Fruit fly (Drosophila melanogaster) Kc167 (cell line): ENCODE measurements around the gene CG2200.

ENCODE experiments used
- Sin3A ChIP-seq: fragments of >200 bp; optimal IDR thresholded peaks from 2 replicates; lab custom pipeline; 2018; ENCODE audit warnings: missing external identifiers
- insv ChIP-seq: fragments of >200 bp; optimal IDR thresholded peaks from 3 replicates; lab custom pipeline; 2018; ENCODE audit warnings: missing external identifiers
- psq ChIP-seq: fragments of >200 bp; optimal IDR thresholded peaks from 2 replicates; lab custom pipeline; 2017; ENCODE audit warnings: missing external identifiers
- ttk ChIP-seq: sonication (Bioruptor generic); optimal IDR thresholded peaks from 2 replicates; lab custom pipeline; 2017; ENCODE audit warnings: missing external identifiers

DNA sequence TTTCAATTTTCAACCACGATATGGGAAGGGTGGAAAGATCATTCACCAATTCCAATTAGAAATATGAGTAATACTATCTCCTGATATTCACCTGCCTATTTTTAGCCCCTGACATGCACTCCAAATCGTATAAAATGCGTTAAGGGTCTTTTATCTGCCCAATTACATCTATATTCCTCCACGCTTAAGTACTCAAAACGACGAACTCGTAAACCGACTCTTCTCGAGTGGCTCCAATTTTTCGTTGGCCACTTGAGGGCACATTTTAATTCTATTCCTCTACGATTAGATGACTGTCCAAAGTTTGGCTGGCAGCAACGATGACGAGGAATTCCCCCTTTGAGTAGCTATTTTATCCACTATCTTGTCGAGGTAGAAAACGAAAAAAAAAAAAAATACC is 7.7 kb downstream of the CG2200 start:
- no peak for TF ChIP-seq insv (lab: Kevin White, UChicago)
- TF ChIP-seq psq (lab: Kevin White, UChicago): no peak
- no peak for TF ChIP-seq Sin3A
- TF ChIP-seq ttk (lab: Kevin White, UChicago): no peak
